Fruit fly (Drosophila melanogaster): ENCODE measurements around the gene Snx6.
A peak's percentile ranks its signal among the peaks of the same experiment; 100 is the strongest.

The Snx6 gene

dm6 chr2L:8242186-8242585 lies 21.6 kb upstream of the Snx6 start, which contains the start of gene CG14277:
TSS of gene CG14277 (plus strand) at chr2L:8242486.
- no peak for TF ChIP-seq fkh (GFP tag; optimal IDR thresholded peaks at IDR 0.05)
- TF ChIP-seq Hr39 (GFP tag; optimal IDR thresholded peaks at IDR 0.05), result no peak
- TF ChIP-seq spab (GFP tag; optimal IDR thresholded peaks at IDR 0.05), result no peak
- no peak for TF ChIP-seq Hr38 (GFP tag; optimal IDR thresholded peaks at IDR 0.05)
- no peak for TF ChIP-seq CG11762 (GFP tag; optimal IDR thresholded peaks at IDR 0.05; ENCODE audit: insufficient read depth)
- TF ChIP-seq esn (GFP tag; optimal IDR thresholded peaks at IDR 0.05), result no peak
- TF ChIP-seq CG11294 (GFP tag; IDR thresholded peaks at IDR 0.05), result no peak
- TF ChIP-seq Sox15 (GFP tag; optimal IDR thresholded peaks at IDR 0.05), result no peak
- TF ChIP-seq CG16779 (tag; optimal IDR thresholded peaks at IDR 0.05), result no peak
- TF ChIP-seq svp (GFP tag), result no peak
- no peak for TF ChIP-seq Ets96B (tag; optimal IDR thresholded peaks at IDR 0.05)
- no peak for TF ChIP-seq Eip93F (GFP tag; optimal IDR thresholded peaks at IDR 0.05)
- TF ChIP-seq CG9139 (GFP tag; optimal IDR thresholded peaks at IDR 0.05), result no peak
- TF ChIP-seq CG4318 (GFP tag; optimal IDR thresholded peaks at IDR 0.05), result no peak
- no peak for TF ChIP-seq eg (GFP tag; IDR thresholded peaks at IDR 0.05)
- TF ChIP-seq CG3919 (GFP tag; optimal IDR thresholded peaks at IDR 0.05), result no peak

dm6 chr2L:8241700-8242099 lies 21.2 kb upstream of the Snx6 start, which contains the start of gene Spn28F:
TSS of gene Spn28F (minus strand) at chr2L:8241800.
- no peak for TF ChIP-seq CG34406 (GFP tag; optimal IDR thresholded peaks at IDR 0.05)
- TF ChIP-seq CG7368 (GFP tag; optimal IDR thresholded peaks at IDR 0.05), result no peak
- TF ChIP-seq topi (GFP tag; optimal IDR thresholded peaks at IDR 0.05), result no peak
- no peak for TF ChIP-seq CG6808 (GFP tag; optimal IDR thresholded peaks at IDR 0.05)
- no peak for TF ChIP-seq ss (GFP tag; optimal IDR thresholded peaks at IDR 0.05)
- no peak for TF ChIP-seq Blimp-1 (GFP tag; optimal IDR thresholded peaks at IDR 0.05)

- TF ChIP-seq Smox (GFP tag; optimal IDR thresholded peaks at IDR 0.05), result no peak
- TF ChIP-seq Eip93F (GFP tag; optimal IDR thresholded peaks at IDR 0.05), result no peak
- TF ChIP-seq CG16779 (tag; optimal IDR thresholded peaks at IDR 0.05), result no peak
- TF ChIP-seq CG3032 (tag; optimal IDR thresholded peaks at IDR 0.05), result no peak
- peak; percentile 67 for TF ChIP-seq Eip78C (GFP tag)
- no peak for TF ChIP-seq Met (GFP tag; optimal IDR thresholded peaks at IDR 0.05)
- no peak for TF ChIP-seq Lpt (GFP tag; optimal IDR thresholded peaks at IDR 0.05)
- TF ChIP-seq dac (GFP tag; optimal IDR thresholded peaks at IDR 0.05), result no peak
- no peak for TF ChIP-seq CG34406 (GFP tag; optimal IDR thresholded peaks at IDR 0.05)
- no peak for TF ChIP-seq Hr38 (GFP tag; optimal IDR thresholded peaks at IDR 0.05)
- TF ChIP-seq CG8632 (GFP tag; optimal IDR thresholded peaks at IDR 0.05), result no peak
- TF ChIP-seq salr (GFP tag; optimal IDR thresholded peaks at IDR 0.05), result no peak
- TF ChIP-seq Hr4 (GFP tag; optimal IDR thresholded peaks at IDR 0.05), result peak; percentile 8
- TF ChIP-seq topi (GFP tag; optimal IDR thresholded peaks at IDR 0.05), result peak; percentile 20
- no peak for TF ChIP-seq CG10631 (GFP tag; optimal IDR thresholded peaks at IDR 0.05)
- TF ChIP-seq achi (GFP tag; optimal IDR thresholded peaks at IDR 0.05), result peak; percentile 14
- no peak for TF ChIP-seq esn (GFP tag; optimal IDR thresholded peaks at IDR 0.05)
- no peak for TF ChIP-seq acj6 (GFP tag; optimal IDR thresholded peaks at IDR 0.05)
- no peak for TF ChIP-seq spab (GFP tag; optimal IDR thresholded peaks at IDR 0.05)
- TF ChIP-seq fd85E (GFP tag; optimal IDR thresholded peaks at IDR 0.05), result no peak
- TF ChIP-seq CG32006 (GFP tag; optimal IDR thresholded peaks at IDR 0.05), result no peak
- no peak for TF ChIP-seq Sox102F (GFP tag; optimal IDR thresholded peaks at IDR 0.05)
- TF ChIP-seq CG6808 (GFP tag; optimal IDR thresholded peaks at IDR 0.05), result peak; percentile 99
- no peak for TF ChIP-seq svp (GFP tag)
- TF ChIP-seq CG31627 (GFP tag; optimal IDR thresholded peaks at IDR 0.05), result no peak
- no peak for TF ChIP-seq net (GFP tag; optimal IDR thresholded peaks at IDR 0.05)
- no peak for TF ChIP-seq CG6792 (GFP tag; optimal IDR thresholded peaks at IDR 0.05)
- no peak for TF ChIP-seq CG8319 (GFP tag; optimal IDR thresholded peaks at IDR 0.05)
- TF ChIP-seq CG1621 (tag; optimal IDR thresholded peaks at IDR 0.05), result no peak
- TF ChIP-seq CG15336 (GFP tag; IDR thresholded peaks at IDR 0.05), result no peak
Measured at dm6 chr2L:8239712-8240245, 19.2 kb upstream of the Snx6 start, which contains the start of gene Pvr. TSS of gene Pvr (minus strand) at chr2L:8239878.

All from whole organism, prepupa.